Fruit fly (Drosophila melanogaster) whole organism, adult: ENCODE data around the gene CG12009.

ENCODE experiments used
- CG11617 ChIP-seq: fragments of 200-800 bp; sonication (Bioruptor generic); optimal IDR thresholded peaks from 2 replicates; lab custom pipeline; 2017; ENCODE audit warnings: mild to moderate bottlenecking, missing biosample characterization, missing genetic modification reagents, missing genetic modification characterization
- CG12768 ChIP-seq: fragments of 200-800 bp; sonication (Bioruptor generic); optimal IDR thresholded peaks from 2 replicates; lab custom pipeline; 2017; ENCODE audit warnings: missing biosample characterization, missing genetic modification characterization, mild to moderate bottlenecking, moderate library complexity, missing genetic modification reagents
- CG14711 ChIP-seq: fragments of 200-800 bp; sonication (Bioruptor generic); optimal IDR thresholded peaks from 2 replicates; lab custom pipeline; 2018; ENCODE audit warnings: missing biosample characterization, mild to moderate bottlenecking, missing genetic modification characterization, moderate library complexity
- CG1620 ChIP-seq: fragments of 200-800 bp; sonication (Bioruptor generic); optimal IDR thresholded peaks from 2 replicates; lab custom pipeline; 2016; ENCODE audit warnings: missing biosample characterization, missing genetic modification characterization
- CG33017 ChIP-seq: fragments of 200-800 bp; sonication (Bioruptor generic); optimal IDR thresholded peaks from 2 replicates; lab custom pipeline; 2018; ENCODE audit warnings: missing biosample characterization, mild to moderate bottlenecking, missing genetic modification characterization, moderate library complexity
- CG5204 ChIP-seq: fragments of 200-800 bp; sonication (Bioruptor generic); optimal IDR thresholded peaks from 2 replicates; lab custom pipeline; 2016; ENCODE audit warnings: missing biosample characterization, missing genetic modification characterization
- CG7045 ChIP-seq: fragments of 200-800 bp; sonication (Bioruptor generic); optimal IDR thresholded peaks from 2 replicates; lab custom pipeline; 2017; ENCODE audit warnings: missing biosample characterization, mild to moderate bottlenecking, missing genetic modification characterization
- CG7101 ChIP-seq: fragments of 200-800 bp; sonication (Bioruptor generic); optimal IDR thresholded peaks from 2 replicates; lab custom pipeline; 2018; ENCODE audit warnings: missing biosample characterization, mild to moderate bottlenecking, missing genetic modification characterization, moderate library complexity
- Clk ChIP-seq: fragments of 200-800 bp; sonication (Bioruptor generic); optimal IDR thresholded peaks from 2 replicates; lab custom pipeline; 2017; ENCODE audit warnings: missing biosample characterization, missing genetic modification characterization
- Crg-1 ChIP-seq: fragments of 200-800 bp; sonication (Bioruptor generic); optimal IDR thresholded peaks from 2 replicates; lab custom pipeline; 2016; ENCODE audit warnings: missing biosample characterization, missing genetic modification characterization
- Hr96 ChIP-seq: fragments of 200-800 bp; sonication (Bioruptor generic); optimal IDR thresholded peaks from 2 replicates; lab custom pipeline; 2016; ENCODE audit warnings: missing biosample characterization, missing genetic modification characterization
- Mnt ChIP-seq: fragments of 200-800 bp; sonication (Bioruptor generic); optimal IDR thresholded peaks from 2 replicates; lab custom pipeline; 2016; ENCODE audit warnings: missing biosample characterization, mild to moderate bottlenecking, missing genetic modification characterization
- bab1 ChIP-seq: fragments of 200-800 bp; sonication (Bioruptor generic); optimal IDR thresholded peaks from 3 replicates; lab custom pipeline; 2019; ENCODE audit warnings: missing biosample characterization, mild to moderate bottlenecking, missing genetic modification characterization, moderate library complexity
- cic ChIP-seq: fragments of 200-800 bp; sonication (Bioruptor generic); optimal IDR thresholded peaks from 2 replicates; lab custom pipeline; 2017; ENCODE audit warnings: missing biosample characterization, mild to moderate bottlenecking, missing genetic modification characterization, moderate library complexity
- cnc ChIP-seq, 2 experiments: fragments of >200 bp; optimal IDR thresholded peaks; 2 replicates each; lab custom pipeline; 2017
- kay ChIP-seq: fragments of 200-800 bp; sonication (Bioruptor generic); peaks from one replicate; lab custom pipeline; 2016; ENCODE audit warnings: missing biosample characterization, missing genetic modification characterization, borderline replicate concordance
- ovo ChIP-seq: fragments of 200-800 bp; sonication (Bioruptor generic); optimal IDR thresholded peaks from 2 replicates; lab custom pipeline; 2016; ENCODE audit warnings: missing biosample characterization, missing genetic modification characterization
- pad ChIP-seq: fragments of 200-800 bp; sonication (Bioruptor generic); optimal IDR thresholded peaks from 3 replicates; lab custom pipeline; 2017; ENCODE audit warnings: missing biosample characterization, missing genetic modification characterization, mild to moderate bottlenecking, moderate library complexity, missing genetic modification reagents
- tj ChIP-seq: fragments of 200-800 bp; sonication (Bioruptor generic); optimal IDR thresholded peaks from 3 replicates; lab custom pipeline; 2017; ENCODE audit warnings: missing biosample characterization, mild to moderate bottlenecking, missing genetic modification characterization, moderate library complexity
- toe ChIP-seq: fragments of 200-800 bp; sonication (Bioruptor generic); optimal IDR thresholded peaks from 2 replicates; lab custom pipeline; 2016; ENCODE audit warnings: missing biosample characterization, missing genetic modification characterization

The CG12009 gene

dm6 chr3L:3283264-3283663 is 8.0 kb upstream of the CG12009 start:
- TF ChIP-seq Hr96 (GFP tag; lab: Kevin White, UChicago) = no peak
- TF ChIP-seq pad = no peak
- no peak for TF ChIP-seq CG1620 (GFP tag; lab: Kevin White, UChicago)
- no peak for TF ChIP-seq CG12768 (GFP tag; lab: Kevin White, UChicago)

- no peak for TF ChIP-seq CG14711 (tag; lab: Kevin White, UChicago)
- TF ChIP-seq ovo = no peak
- TF ChIP-seq Clk (GFP tag; lab: Kevin White, UChicago) = no peak
- TF ChIP-seq CG12768 (GFP tag; lab: Kevin White, UChicago) = no peak
- TF ChIP-seq cic (GFP tag; lab: Kevin White, UChicago) = no peak
- no peak for TF ChIP-seq cnc (optimal IDR thresholded peaks at IDR 0.05; lab: Kevin White, UChicago)
- TF ChIP-seq kay (GFP tag; lab: Kevin White, UChicago) = no peak
- TF ChIP-seq CG7101 = no peak
- no peak for TF ChIP-seq Crg-1 (GFP tag; lab: Kevin White, UChicago)
- TF ChIP-seq CG33017 (tag; lab: Kevin White, UChicago) = no peak
- TF ChIP-seq CG5204 (GFP tag; lab: Kevin White, UChicago) = no peak
- TF ChIP-seq CG1620 (GFP tag; lab: Kevin White, UChicago) = no peak
Measured at dm6 chr3L:3284900-3285299, 6.4 kb upstream of the CG12009 start.

dm6 chr3L:3288414-3288813 is 2.8 kb upstream of the CG12009 start:
- no peak for TF ChIP-seq CG11617
- TF ChIP-seq kay (GFP tag; lab: Kevin White, UChicago) = peak; percentile 39

dm6 chr3L:3300345-3300744 is 9.1 kb downstream of the CG12009 start:
- no peak for TF ChIP-seq CG14711 (tag; lab: Kevin White, UChicago)
- no peak for TF ChIP-seq CG33017 (tag; lab: Kevin White, UChicago)
- no peak for TF ChIP-seq Mnt (GFP tag; lab: Kevin White, UChicago)
- no peak for TF ChIP-seq Crg-1 (GFP tag; lab: Kevin White, UChicago)
- TF ChIP-seq Clk (GFP tag; lab: Kevin White, UChicago) = no peak
- TF ChIP-seq CG7101 = no peak
- no peak for TF ChIP-seq Hr96 (GFP tag; lab: Kevin White, UChicago)
- no peak for TF ChIP-seq toe
- TF ChIP-seq cnc (optimal IDR thresholded peaks at IDR 0.05; lab: Kevin White, UChicago) = no peak

- TF ChIP-seq CG12768 (GFP tag; lab: Kevin White, UChicago) (peak; percentile 49), toe (peak; percentile 57), CG14711 (tag; lab: Kevin White, UChicago) (peak; percentile 69), Clk (GFP tag; lab: Kevin White, UChicago) (peak; percentile 23), Hr96 (GFP tag; lab: Kevin White, UChicago) (peak; percentile 69), CG11617 (peak; percentile 78), Mnt (GFP tag; lab: Kevin White, UChicago) (peak; percentile 22), pad (peak; percentile 7), cnc (optimal IDR thresholded peaks at IDR 0.05; lab: Kevin White, UChicago) (no peak), Crg-1 (GFP tag; lab: Kevin White, UChicago) (peak; percentile 12), ovo (no peak), CG5204 (GFP tag; lab: Kevin White, UChicago) (peak; percentile 71), kay (GFP tag; lab: Kevin White, UChicago) (peak; percentile 78), tj (GFP tag; lab: Kevin White, UChicago) (peak; percentile 56), CG33017 (tag; lab: Kevin White, UChicago) (peak; percentile 80), cic (GFP tag; lab: Kevin White, UChicago) (peak; percentile 59), CG7101 (peak; percentile 72), CG1620 (GFP tag; lab: Kevin White, UChicago) (no peak), bab1 (GFP tag; lab: Kevin White, UChicago) (peak; percentile 0), CG7045 (peak; percentile 82)
Measured at dm6 chr3L:3301171-3301738, 10.0 kb downstream of the CG12009 start.

dm6 chr3L:3303087-3303526 is 11.8 kb downstream of the CG12009 start, which contains the start of gene CG14968:
TSS of gene CG14968 (minus strand) at chr3L:3303112.
- TF ChIP-seq CG1620 (GFP tag; lab: Kevin White, UChicago) (peak; percentile 80), pad (peak; percentile 70), ovo (peak; percentile 65), Crg-1 (GFP tag; lab: Kevin White, UChicago) (peak; percentile 85), Mnt (GFP tag; lab: Kevin White, UChicago) (peak; percentile 62), CG5204 (GFP tag; lab: Kevin White, UChicago) (peak; percentile 85), bab1 (GFP tag; lab: Kevin White, UChicago) (peak; percentile 96), CG7045 (peak; percentile 90), CG33017 (tag; lab: Kevin White, UChicago) (peak; percentile 93), CG7101 (peak; percentile 94), tj (GFP tag; lab: Kevin White, UChicago) (peak; percentile 56), kay (GFP tag; lab: Kevin White, UChicago) (peak; percentile 94), CG12768 (GFP tag; lab: Kevin White, UChicago) (peak; percentile 92), CG14711 (tag; lab: Kevin White, UChicago) (peak; percentile 93), CG11617 (peak; percentile 89), cnc (optimal IDR thresholded peaks at IDR 0.05; lab: Kevin White, UChicago) (no peak), cic (GFP tag; lab: Kevin White, UChicago) (peak; percentile 40), Hr96 (GFP tag; lab: Kevin White, UChicago) (peak; percentile 80), toe (peak; percentile 81), Clk (GFP tag; lab: Kevin White, UChicago) (peak; percentile 86)
